Worm (Caenorhabditis elegans) whole organism, young adult: ENCODE data around the gene R13H7.2.

Source experiments
- B0019.2 ChIP-seq: fragments of 200-800 bp; sonication (Bioruptor generic); conservative IDR thresholded peaks from 2 replicates; pipeline ENCODE4 v1.3.6; 2022; ENCODE audit warnings: missing genetic modification reagents, missing genetic modification characterization, missing compliant biosample characterization
- B0261.1 ChIP-seq: sonication (generic microtip); optimal IDR thresholded peaks from 2 replicates; lab custom pipeline; 2016; ENCODE audit warnings: mild to moderate bottlenecking, missing genetic modification characterization, moderate library complexity, missing compliant biosample characterization
- B0336.3 ChIP-seq: fragments of 200-800 bp; sonication (Bioruptor generic); IDR thresholded peaks from 2 replicates; pipeline ENCODE4 v1.3.6; 2022; ENCODE audit warnings: missing genetic modification characterization, missing compliant biosample characterization
- C06A6.2 ChIP-seq: fragments of 200-800 bp; sonication (Bioruptor generic); conservative IDR thresholded peaks from 2 replicates; pipeline ENCODE4 v1.3.6; 2022; ENCODE audit warnings: missing genetic modification characterization, missing compliant biosample characterization
- D2030.7 ChIP-seq: fragments of 200-800 bp; sonication (Bioruptor generic); IDR thresholded peaks from 2 replicates; pipeline ENCODE4 v1.3.6; 2022; ENCODE audit warnings: missing genetic modification reagents, missing genetic modification characterization, missing compliant biosample characterization
- F10E7.11 ChIP-seq: sonication (generic microtip); optimal IDR thresholded peaks from 2 replicates; lab custom pipeline; 2017; ENCODE audit warnings: mild to moderate bottlenecking, missing genetic modification characterization, moderate library complexity, missing compliant biosample characterization
- F33H1.4 ChIP-seq: fragments of 200-800 bp; sonication (Bioruptor generic); IDR thresholded peaks from 2 replicates; pipeline ENCODE4 v1.3.6; 2022; ENCODE audit warnings: missing genetic modification reagents, missing genetic modification characterization, missing compliant biosample characterization
- F37B4.10 ChIP-seq: fragments of 200-800 bp; sonication (Bioruptor generic); IDR thresholded peaks from 2 replicates; pipeline ENCODE4 v1.3.6; 2022; ENCODE audit warnings: missing genetic modification characterization, missing compliant biosample characterization
- F49E8.2 ChIP-seq: sonication (generic microtip); optimal IDR thresholded peaks from 3 replicates; lab custom pipeline; 2017; ENCODE audit warnings: missing genetic modification characterization, mild to moderate bottlenecking, missing compliant biosample characterization, antibody characterized with exemption, moderate library complexity; ENCODE audit not compliant: insufficient read depth
- F57A8.1 ChIP-seq: fragments of 200-800 bp; sonication (Bioruptor generic); optimal IDR thresholded peaks from 2 replicates; lab custom pipeline; 2018; ENCODE audit warnings: mild to moderate bottlenecking, missing genetic modification characterization, moderate library complexity, missing compliant biosample characterization
- F57C9.4 ChIP-seq: sonication (generic microtip); optimal IDR thresholded peaks from 2 replicates; lab custom pipeline; 2017; ENCODE audit warnings: mild to moderate bottlenecking, missing genetic modification characterization, missing compliant biosample characterization
- T07F8.4 ChIP-seq: sonication (generic microtip); optimal IDR thresholded peaks from 2 replicates; lab custom pipeline; 2016; ENCODE audit warnings: mild to moderate bottlenecking, missing genetic modification characterization, moderate library complexity, missing compliant biosample characterization
- Y53F4B.3 ChIP-seq: fragments of 200-800 bp; sonication (Bioruptor generic); IDR thresholded peaks from 2 replicates; pipeline ENCODE4 v1.3.6; 2022; ENCODE audit warnings: missing genetic modification reagents, missing genetic modification characterization, missing compliant biosample characterization
- ZK185.1 ChIP-seq: sonication (generic microtip); optimal IDR thresholded peaks from 2 replicates; lab custom pipeline; 2016; ENCODE audit warnings: mild to moderate bottlenecking, missing genetic modification characterization, missing compliant biosample characterization; ENCODE audit not compliant: poor library complexity, severe bottlenecking
- ama-1 ChIP-seq, 3 experiments: fragments of 150-350 bp in 1 of 3; sonication (generic microtip) in 2 of 3; optimal IDR thresholded peaks; 2 replicates each; lab custom pipeline; 2014 to 2018; ENCODE audit warnings: missing biosample characterization in 2 of 3, missing genetic modification characterization in 2 of 3, missing genetic modification reagents in 2 of 3
- aptf-2 ChIP-seq: fragments of 200-800 bp; sonication (Bioruptor generic); conservative IDR thresholded peaks from 2 replicates; pipeline ENCODE4 v1.3.6; 2022; ENCODE audit warnings: missing genetic modification reagents, missing genetic modification characterization, missing compliant biosample characterization
- aptf-3 ChIP-seq: fragments of 200-800 bp; sonication (Bioruptor generic); IDR thresholded peaks from 2 replicates; pipeline ENCODE4 v1.3.6; 2022; ENCODE audit warnings: missing genetic modification characterization, missing compliant biosample characterization
- athp-1 ChIP-seq: sonication (generic microtip); optimal IDR thresholded peaks from 2 replicates; lab custom pipeline; 2017; ENCODE audit warnings: mild to moderate bottlenecking, missing genetic modification characterization, missing compliant biosample characterization
- attf-5 ChIP-seq: fragments of 200-800 bp; sonication (Bioruptor generic); optimal IDR thresholded peaks from 2 replicates; lab custom pipeline; 2018; ENCODE audit warnings: mild to moderate bottlenecking, missing genetic modification characterization, missing compliant biosample characterization
- cebp-2 ChIP-seq: fragments of 200-800 bp; sonication (Bioruptor generic); IDR thresholded peaks from 2 replicates; pipeline ENCODE4 v1.3.6; 2022; ENCODE audit warnings: missing genetic modification characterization, missing compliant biosample characterization
- dox-1 ChIP-seq: fragments of 200-800 bp; sonication (Bioruptor generic); IDR thresholded peaks from 2 replicates; pipeline ENCODE4 v1.3.6; 2022; ENCODE audit warnings: missing genetic modification reagents, missing genetic modification characterization, missing compliant biosample characterization
- egl-44 ChIP-seq: fragments of 200-800 bp; sonication (Bioruptor generic); IDR thresholded peaks from 2 replicates; pipeline ENCODE4 v1.3.6; 2022; ENCODE audit warnings: missing genetic modification reagents, missing genetic modification characterization, missing compliant biosample characterization
- ets-4 ChIP-seq: fragments of 200-800 bp; sonication (Bioruptor generic); optimal IDR thresholded peaks from 2 replicates; lab custom pipeline; 2018; ENCODE audit warnings: mild to moderate bottlenecking, missing genetic modification characterization, missing compliant biosample characterization
- him-1 ChIP-seq: sonication (generic microtip); optimal IDR thresholded peaks from 2 replicates; lab custom pipeline; 2016; ENCODE audit warnings: missing genotype, missing genetic modification reagents, missing genetic modification characterization, missing compliant biosample characterization
- hlh-26 ChIP-seq: fragments of 200-800 bp; sonication (Bioruptor generic); conservative IDR thresholded peaks from 2 replicates; pipeline ENCODE4 v1.3.6; 2022; ENCODE audit warnings: missing genetic modification reagents, missing genetic modification characterization, missing compliant biosample characterization
- hmg-1.2 ChIP-seq: fragments of 200-800 bp; sonication (Bioruptor generic); IDR thresholded peaks from 2 replicates; pipeline ENCODE4 v1.3.6; 2022; ENCODE audit warnings: missing genetic modification reagents, missing genetic modification characterization, missing compliant biosample characterization
- lag-1 ChIP-seq: fragments of 200-800 bp; sonication (Bioruptor generic); IDR thresholded peaks from 2 replicates; pipeline ENCODE4 v1.3.6; 2022; ENCODE audit warnings: missing genetic modification reagents, missing genetic modification characterization, missing compliant biosample characterization
- let-526 ChIP-seq: fragments of 200-800 bp; sonication (Bioruptor generic); IDR thresholded peaks from 2 replicates; pipeline ENCODE4 v1.3.6; 2022; ENCODE audit warnings: missing genetic modification reagents, missing genetic modification characterization, missing compliant biosample characterization
- lin-40 ChIP-seq: sonication (generic microtip); optimal IDR thresholded peaks from 2 replicates; lab custom pipeline; 2016; ENCODE audit warnings: missing genetic modification characterization, mild to moderate bottlenecking, missing compliant biosample characterization, missing genotype, missing genetic modification reagents
- lin-54 ChIP-seq: fragments of 200-800 bp; sonication (Bioruptor generic); optimal IDR thresholded peaks from 2 replicates; lab custom pipeline; 2018; ENCODE audit warnings: mild to moderate bottlenecking, missing genetic modification characterization, missing compliant biosample characterization
- lir-1 ChIP-seq: fragments of 200-800 bp; sonication (Bioruptor generic); conservative IDR thresholded peaks from 2 replicates; pipeline ENCODE4 v1.3.6; 2022; ENCODE audit warnings: missing genetic modification reagents, missing genetic modification characterization, missing compliant biosample characterization
- madf-3 ChIP-seq: fragments of 200-800 bp; sonication (Bioruptor generic); IDR thresholded peaks from 2 replicates; pipeline ENCODE4 v1.3.6; 2022; ENCODE audit warnings: missing genetic modification reagents, missing genetic modification characterization, missing compliant biosample characterization
- madf-8 ChIP-seq: fragments of 200-800 bp; sonication (Bioruptor generic); conservative IDR thresholded peaks from 2 replicates; pipeline ENCODE4 v1.3.6; 2022; ENCODE audit warnings: missing genetic modification reagents, missing genetic modification characterization, missing compliant biosample characterization
- mel-28 ChIP-seq: sonication (generic microtip); optimal IDR thresholded peaks from 2 replicates; lab custom pipeline; 2016; ENCODE audit warnings: borderline replicate concordance, mild to moderate bottlenecking, missing genetic modification characterization, missing compliant biosample characterization
- nhr-120 ChIP-seq: fragments of 200-800 bp; sonication (Bioruptor generic); IDR thresholded peaks from 2 replicates; pipeline ENCODE4 v1.3.6; 2022; ENCODE audit warnings: missing genetic modification characterization, missing compliant biosample characterization
- nhr-179 ChIP-seq: sonication (generic microtip); optimal IDR thresholded peaks from 2 replicates; lab custom pipeline; 2016; ENCODE audit warnings: mild to moderate bottlenecking, missing genetic modification characterization, missing compliant biosample characterization
- pha-4 ChIP-seq: fragments of 150-350 bp; sonication (generic microtip); optimal IDR thresholded peaks from 2 replicates; lab custom pipeline; 2014; ENCODE audit warnings: missing biosample characterization, missing genetic modification reagents, missing genetic modification characterization
- rcor-1 ChIP-seq: fragments of 200-800 bp; sonication (Bioruptor generic); IDR thresholded peaks from 2 replicates; pipeline ENCODE4 v1.3.6; 2022; ENCODE audit warnings: missing genetic modification reagents, missing genetic modification characterization, missing compliant biosample characterization
- rec-8 ChIP-seq, 2 experiments: sonication (generic microtip); optimal IDR thresholded peaks; 2 replicates each; lab custom pipeline; 2016; ENCODE audit warnings: mild to moderate bottlenecking in 2 of 2, missing genetic modification characterization in 2 of 2, missing genetic modification reagents in 2 of 2, missing genotype in 2 of 2, missing biosample characterization in 1 of 2, missing compliant biosample characterization in 1 of 2, moderate library complexity in 1 of 2
- sea-2 ChIP-seq: fragments of 200-800 bp; sonication (Bioruptor generic); IDR thresholded peaks from 2 replicates; pipeline ENCODE4 v1.3.6; 2022; ENCODE audit warnings: missing genetic modification characterization, missing compliant biosample characterization
- snpc-1.1 ChIP-seq: sonication (generic microtip); optimal IDR thresholded peaks from 2 replicates; lab custom pipeline; 2017; ENCODE audit warnings: missing genetic modification characterization, mild to moderate bottlenecking, missing compliant biosample characterization, antibody characterized with exemption, moderate library complexity, missing genotype, missing genetic modification reagents; ENCODE audit not compliant: insufficient read depth
- tbp1 ChIP-seq: fragments of 200-800 bp; sonication (Bioruptor generic); optimal IDR thresholded peaks from 2 replicates; lab custom pipeline; 2018; ENCODE audit warnings: mild to moderate bottlenecking, missing genetic modification characterization, missing compliant biosample characterization
- tlf-1 ChIP-seq: fragments of 200-800 bp; sonication (Bioruptor generic); optimal IDR thresholded peaks from 2 replicates; lab custom pipeline; 2018; ENCODE audit warnings: mild to moderate bottlenecking, missing genetic modification characterization, missing compliant biosample characterization
- unc-62 ChIP-seq: fragments of 150-350 bp; optimal IDR thresholded peaks from 2 replicates; lab custom pipeline; 2014; ENCODE audit warnings: missing biosample characterization, missing genetic modification reagents, missing genetic modification characterization
- ztf-18 ChIP-seq: sonication (generic microtip); optimal IDR thresholded peaks from 2 replicates; lab custom pipeline; 2016; ENCODE audit warnings: missing genotype, mild to moderate bottlenecking, missing genetic modification characterization, missing compliant biosample characterization
- ztf-22 ChIP-seq: fragments of 200-800 bp; sonication (Bioruptor generic); optimal IDR thresholded peaks from 2 replicates; lab custom pipeline; 2018; ENCODE audit warnings: mild to moderate bottlenecking, missing genetic modification characterization, moderate library complexity, missing compliant biosample characterization
- ztf-26 ChIP-seq: sonication (generic microtip); optimal IDR thresholded peaks from 2 replicates; lab custom pipeline; 2017; ENCODE audit warnings: missing genetic modification characterization, missing compliant biosample characterization
- ztf-3 ChIP-seq: fragments of 200-800 bp; sonication (Bioruptor generic); optimal IDR thresholded peaks from 2 replicates; lab custom pipeline; 2018; ENCODE audit warnings: mild to moderate bottlenecking, missing genetic modification characterization, missing compliant biosample characterization

Gene R13H7.2

ce11 chrIV:6905947-6906489 is 46.8 kb upstream of the R13H7.2 start, which contains the start of the genes T22D1.17 and T22D1.8 (continued):
- no peak for TF ChIP-seq ets-4
- TF ChIP-seq him-1: no peak
- no peak for TF ChIP-seq let-526
- no peak for TF ChIP-seq rec-8 (tag; optimal IDR thresholded peaks at IDR 0.05; lab: Kevin White, UChicago)
- no peak for TF ChIP-seq athp-1
- peak; percentile 35; the same call in 1 of the 2 replicates for TF ChIP-seq F33H1.4 (GFP tag; lab: Robert Waterston, UW)
- TF ChIP-seq B0261.1: no peak
- no peak for TF ChIP-seq tbp1 (GFP tag; lab: Kevin White, UChicago)
- no peak for TF ChIP-seq lin-40 (tag; lab: Kevin White, UChicago)
- TF ChIP-seq lag-1 (GFP tag; lab: Robert Waterston, UW): no peak
- no peak for TF ChIP-seq lir-1 (GFP tag; lab: Robert Waterston, UW)
- no peak for TF ChIP-seq ztf-26 (tag; lab: Kevin White, UChicago)
- TF ChIP-seq T07F8.4 (tag; lab: Kevin White, UChicago): no peak
- TF ChIP-seq dox-1: no peak
- no peak for TF ChIP-seq B0019.2 (GFP tag; lab: Robert Waterston, UW)
- no peak for TF ChIP-seq snpc-1.1
- TF ChIP-seq unc-62 (GFP tag; lab: Kevin White, UChicago): no peak
- TF ChIP-seq F49E8.2 (tag; lab: Kevin White, UChicago): peak; percentile 70
- TF ChIP-seq ztf-22 (GFP tag; lab: Kevin White, UChicago): no peak
- TF ChIP-seq aptf-2 (GFP tag; lab: Robert Waterston, UW): no peak
- TF ChIP-seq ZK185.1: no peak
- TF ChIP-seq F10E7.11 (tag; lab: Kevin White, UChicago): no peak
- TF ChIP-seq F37B4.10 (GFP tag; lab: Robert Waterston, UW): no peak
- TF ChIP-seq pha-4 (tag; lab: Kevin White, UChicago): no peak
- TF ChIP-seq ztf-18 (tag; lab: Kevin White, UChicago): peak; percentile 1
- no peak for TF ChIP-seq egl-44
- peak; percentile 10; the same call in 1 of the 2 replicates for TF ChIP-seq B0336.3
- no peak for TF ChIP-seq sea-2 (GFP tag; lab: Robert Waterston, UW)
- no peak for TF ChIP-seq attf-5 (GFP tag; lab: Kevin White, UChicago)
- TF ChIP-seq Y53F4B.3: no peak
- TF ChIP-seq F57C9.4 (tag; lab: Kevin White, UChicago): no peak
- 0 out of 2 replicates have a peak, but pooled peaks have one; percentile 32 for TF ChIP-seq rcor-1 (GFP tag; lab: Robert Waterston, UW)
- TF ChIP-seq lin-54 (GFP tag; lab: Kevin White, UChicago): peak; percentile 60
- TF ChIP-seq nhr-120 (GFP tag; lab: Robert Waterston, UW): 0 out of 2 replicates have a peak, but pooled peaks have one; percentile 26
- TF ChIP-seq F57A8.1 (GFP tag; lab: Kevin White, UChicago): no peak
- no peak for TF ChIP-seq aptf-3 (GFP tag; lab: Robert Waterston, UW)
- TF ChIP-seq tlf-1 (GFP tag; lab: Kevin White, UChicago): peak; percentile 33
- TF ChIP-seq mel-28: no peak
- 0 out of 2 replicates have a peak, but pooled peaks have one; percentile 48 for TF ChIP-seq madf-3 (GFP tag; lab: Robert Waterston, UW)
- TF ChIP-seq C06A6.2 (GFP tag; lab: Robert Waterston, UW): no peak
- TF ChIP-seq ztf-3 (GFP tag; lab: Kevin White, UChicago): no peak
- peak; percentile 25 for TF ChIP-seq hmg-1.2 (GFP tag; lab: Robert Waterston, UW)
- TF ChIP-seq hlh-26 (GFP tag; lab: Robert Waterston, UW): no peak
- no peak for TF ChIP-seq ama-1 (optimal IDR thresholded peaks at IDR 0.05; lab: Kevin White, UChicago)
- peak; percentile 11 to 63 for TF ChIP-seq ama-1 (GFP tag; optimal IDR thresholded peaks at IDR 0.05; lab: Kevin White, UChicago)
- no peak for TF ChIP-seq nhr-179 (tag; lab: Kevin White, UChicago)
- no peak; the same call in 1 of the 2 replicates for TF ChIP-seq madf-8 (GFP tag; lab: Robert Waterston, UW)
- no peak for TF ChIP-seq cebp-2
- peak; percentile 63 for TF ChIP-seq D2030.7 (GFP tag; lab: Robert Waterston, UW)
